Fruit fly (Drosophila melanogaster) whole organism, embryonic: Measurements from ENCODE around the gene ProRS-m.

Experiments
- Fer2 ChIP-seq: fragments of 200-800 bp; sonication (Bioruptor generic); optimal IDR thresholded peaks from 2 replicates; lab custom pipeline; 2018; ENCODE audit warnings: missing biosample characterization, mild to moderate bottlenecking, missing genetic modification characterization, moderate library complexity
- bsh ChIP-seq, 2 experiments: fragments of 200-800 bp; sonication (Bioruptor generic); optimal IDR thresholded peaks; 2 replicates each; lab custom pipeline; 2017 to 2018; ENCODE audit warnings: mild to moderate bottlenecking in 2 of 2, missing biosample characterization in 2 of 2, missing genetic modification characterization in 2 of 2, moderate library complexity in 1 of 2
- peb ChIP-seq: fragments of 200-800 bp; sonication (Bioruptor generic); IDR thresholded peaks from 2 replicates; pipeline ENCODE4 v1.3.6; 2022; ENCODE audit warnings: missing biosample characterization, missing genetic modification characterization
- rib ChIP-seq: fragments of 200-800 bp; sonication (Bioruptor generic); IDR thresholded peaks from 2 replicates; pipeline ENCODE4 v1.3.6; 2022; ENCODE audit warnings: missing biosample characterization, missing genetic modification characterization
- ro ChIP-seq: fragments of 200-800 bp; sonication (Bioruptor generic); IDR thresholded peaks from 2 replicates; pipeline ENCODE4 v1.3.6; 2022; ENCODE audit warnings: missing biosample characterization, missing genetic modification characterization

DNA sequence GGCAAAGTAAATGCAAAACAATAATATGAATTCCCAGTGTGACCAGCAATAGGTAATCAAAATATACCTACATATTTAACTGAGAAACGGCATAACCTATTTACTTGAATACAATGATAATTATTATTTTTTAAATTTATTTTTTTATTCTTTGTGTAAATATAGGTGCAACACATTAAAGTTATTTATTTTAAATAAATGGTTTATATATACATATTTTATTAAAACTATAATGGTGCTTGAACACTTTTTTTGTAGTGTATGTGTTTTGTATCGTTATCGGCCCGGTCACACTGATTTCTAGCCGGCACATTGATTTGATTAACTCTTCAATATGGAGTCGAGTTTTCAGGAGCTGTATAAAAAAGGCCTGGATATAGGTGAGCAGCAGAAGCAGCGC lies at the start of gene ProRS-m, which contains the start of the genes CG42304 and Snup:
- TF ChIP-seq Fer2 (tag; lab: Kevin White, UChicago): no peak
- TF ChIP-seq rib (GFP tag; lab: Robert Waterston, UW): no peak
- peak; percentile 58; the same call in 1 of the 2 replicates for TF ChIP-seq peb (GFP tag; lab: Robert Waterston, UW)
- no peak for TF ChIP-seq bsh (GFP tag; optimal IDR thresholded peaks at IDR 0.05; lab: Kevin White, UChicago)
- TF ChIP-seq ro: peak; percentile 52; the same call in 1 of the 2 replicates
